Worm (Caenorhabditis elegans) whole organism, L1 larva: ENCODE measurements around the gene C55A6.3.

Experiments used
- C04F5.9 ChIP-seq: sonication (generic microtip); optimal IDR thresholded peaks from 2 replicates; lab custom pipeline; 2016; ENCODE audit warnings: missing genetic modification characterization, missing compliant biosample characterization
- F16B12.6 ChIP-seq: fragments of 150-350 bp; optimal IDR thresholded peaks from 2 replicates; lab custom pipeline; 2014; ENCODE audit warnings: missing biosample characterization, missing genetic modification characterization
- Y116A8C.19 ChIP-seq: sonication (generic microtip); optimal IDR thresholded peaks from 2 replicates; lab custom pipeline; 2016; ENCODE audit warnings: missing compliant biosample characterization, missing genetic modification characterization, borderline replicate concordance
- aha-1 ChIP-seq: fragments of 150-350 bp; optimal IDR thresholded peaks from 2 replicates; lab custom pipeline; 2014; ENCODE audit warnings: missing biosample characterization, missing genetic modification characterization
- alr-1 ChIP-seq: fragments of 200-800 bp; sonication (Bioruptor generic); optimal IDR thresholded peaks from 2 replicates; lab custom pipeline; 2018; ENCODE audit warnings: borderline replicate concordance, mild to moderate bottlenecking, missing genetic modification characterization, missing compliant biosample characterization
- aly-2 ChIP-seq: fragments of 150-350 bp; optimal IDR thresholded peaks from 2 replicates; lab custom pipeline; 2014; ENCODE audit warnings: missing biosample characterization, missing genetic modification characterization
- blmp-1 ChIP-seq: fragments of 150-350 bp; optimal IDR thresholded peaks from 2 replicates; lab custom pipeline; 2014; ENCODE audit warnings: missing biosample characterization, missing genetic modification characterization
- ceh-63 ChIP-seq: fragments of 200-800 bp; sonication (Bioruptor generic); optimal IDR thresholded peaks from 2 replicates; lab custom pipeline; 2018; ENCODE audit warnings: mild to moderate bottlenecking, missing genetic modification characterization, missing compliant biosample characterization
- ceh-82 ChIP-seq, 3 experiments: fragments of 150-350 bp in 1 of 3; sonication (generic microtip) in 2 of 3; optimal IDR thresholded peaks; 2 replicates each; lab custom pipeline; 2014 to 2017; ENCODE audit warnings: missing biosample characterization in 3 of 3, missing genetic modification characterization in 3 of 3
- ceh-88 ChIP-seq: fragments of 200-800 bp; sonication (Bioruptor generic); IDR thresholded peaks from 2 replicates; pipeline ENCODE4 v1.3.6; 2022; ENCODE audit warnings: missing genetic modification characterization, missing compliant biosample characterization
- ceh-90 ChIP-seq: sonication (generic microtip); optimal IDR thresholded peaks from 2 replicates; lab custom pipeline; 2016; ENCODE audit warnings: missing genetic modification characterization, missing compliant biosample characterization
- ces-1 ChIP-seq: fragments of 150-350 bp; optimal IDR thresholded peaks from 2 replicates; lab custom pipeline; 2014; ENCODE audit warnings: missing biosample characterization, missing genetic modification reagents, missing genetic modification characterization
- efl-1 ChIP-seq, 4 experiments: fragments of 150-350 bp; optimal IDR thresholded peaks in 3 of 4; peaks in 1 of 4; 1 replicate in 1 of 4; 2 replicates in 3 of 4; lab custom pipeline; 2014; ENCODE audit warnings: missing biosample characterization in 2 of 4, missing genetic modification characterization in 2 of 4, missing genetic modification reagents in 2 of 4
- efl-3 ChIP-seq: fragments of 200-800 bp; sonication (Bioruptor generic); optimal IDR thresholded peaks from 2 replicates; lab custom pipeline; 2018; ENCODE audit warnings: mild to moderate bottlenecking, missing genetic modification characterization, missing compliant biosample characterization
- fkh-4 ChIP-seq: sonication (generic microtip); optimal IDR thresholded peaks from 2 replicates; lab custom pipeline; 2016; ENCODE audit warnings: missing compliant biosample characterization, missing genetic modification characterization, borderline replicate concordance
- fkh-8 ChIP-seq: sonication (generic microtip); optimal IDR thresholded peaks from 2 replicates; lab custom pipeline; 2016; ENCODE audit warnings: mild to moderate bottlenecking, missing genetic modification characterization, missing compliant biosample characterization
- fos-1 ChIP-seq: fragments of 150-350 bp; optimal IDR thresholded peaks from 2 replicates; lab custom pipeline; 2014; ENCODE audit warnings: missing biosample characterization, missing genetic modification characterization
- hpl-2 ChIP-seq: fragments of 150-350 bp; optimal IDR thresholded peaks from 2 replicates; lab custom pipeline; 2014; ENCODE audit warnings: missing biosample characterization, missing genetic modification reagents, missing genetic modification characterization
- irx-1 ChIP-seq: sonication (generic microtip); optimal IDR thresholded peaks from 2 replicates; lab custom pipeline; 2016; ENCODE audit warnings: missing genetic modification characterization, missing compliant biosample characterization
- jun-1 ChIP-seq: fragments of 150-350 bp; optimal IDR thresholded peaks from 2 replicates; lab custom pipeline; 2014; ENCODE audit warnings: missing biosample characterization, missing genetic modification reagents, missing genetic modification characterization
- lin-14 ChIP-seq: fragments of 200-800 bp; sonication (Bioruptor generic); optimal IDR thresholded peaks from 2 replicates; lab custom pipeline; 2018; ENCODE audit warnings: mild to moderate bottlenecking, missing genetic modification characterization, moderate library complexity, missing compliant biosample characterization
- lin-35 ChIP-seq, 2 experiments: fragments of 150-350 bp; optimal IDR thresholded peaks; 2 replicates each; lab custom pipeline; 2014; ENCODE audit warnings: missing biosample characterization in 2 of 2, missing genetic modification characterization in 2 of 2, missing genetic modification reagents in 2 of 2
- lin-39 ChIP-seq: fragments of 150-350 bp; optimal IDR thresholded peaks from 2 replicates; lab custom pipeline; 2014; ENCODE audit warnings: missing biosample characterization, missing genetic modification reagents, missing genetic modification characterization
- lir-3 ChIP-seq: sonication (generic microtip); optimal IDR thresholded peaks from 2 replicates; lab custom pipeline; 2016; ENCODE audit warnings: mild to moderate bottlenecking, missing genetic modification characterization, moderate library complexity, missing compliant biosample characterization; ENCODE audit not compliant: poor library complexity
- lsy-2 ChIP-seq, 2 experiments: fragments of 150-350 bp; optimal IDR thresholded peaks; 2 replicates each; lab custom pipeline; 2014; ENCODE audit warnings: missing biosample characterization in 2 of 2, missing genetic modification characterization in 2 of 2
- mdl-1 ChIP-seq, 2 experiments: fragments of 150-350 bp; optimal IDR thresholded peaks; 2 replicates each; lab custom pipeline; 2014 to 2017; ENCODE audit warnings: missing biosample characterization in 2 of 2, missing genetic modification characterization in 2 of 2, inconsistent platforms in 1 of 2
- mef-2 ChIP-seq: fragments of 150-350 bp; optimal IDR thresholded peaks from 2 replicates; lab custom pipeline; 2014; ENCODE audit warnings: missing biosample characterization, missing genetic modification characterization
- mep-1 ChIP-seq: fragments of 150-350 bp; optimal IDR thresholded peaks from 2 replicates; lab custom pipeline; 2014; ENCODE audit warnings: missing biosample characterization, missing genetic modification characterization
- nhr-11 ChIP-seq: fragments of 150-350 bp; optimal IDR thresholded peaks from 2 replicates; lab custom pipeline; 2014; ENCODE audit warnings: missing biosample characterization, missing genetic modification characterization
- nhr-12 ChIP-seq: sonication (generic microtip); optimal IDR thresholded peaks from 2 replicates; lab custom pipeline; 2017; ENCODE audit warnings: missing biosample characterization, missing genetic modification characterization
- nhr-20 ChIP-seq: sonication (generic microtip); optimal IDR thresholded peaks from 2 replicates; lab custom pipeline; 2016; ENCODE audit warnings: mild to moderate bottlenecking, missing genetic modification characterization, missing compliant biosample characterization
- nhr-237 ChIP-seq: fragments of 150-350 bp; optimal IDR thresholded peaks from 2 replicates; lab custom pipeline; 2014; ENCODE audit warnings: missing biosample characterization, missing genetic modification characterization
- nhr-47 ChIP-seq: sonication (generic microtip); optimal IDR thresholded peaks from 2 replicates; lab custom pipeline; 2016; ENCODE audit warnings: mild to moderate bottlenecking, missing genetic modification characterization, moderate library complexity, missing compliant biosample characterization
- nhr-71 ChIP-seq: sonication (generic microtip); optimal IDR thresholded peaks from 2 replicates; lab custom pipeline; 2016; ENCODE audit warnings: mild to moderate bottlenecking, missing genetic modification characterization, moderate library complexity, missing compliant biosample characterization
- nhr-77 ChIP-seq: fragments of 150-350 bp; optimal IDR thresholded peaks from 2 replicates; lab custom pipeline; 2014; ENCODE audit warnings: missing biosample characterization, missing genetic modification characterization
- nhr-85 ChIP-seq: sonication (generic microtip); peaks from one replicate; lab custom pipeline; 2016; ENCODE audit warnings: missing genetic modification characterization, inconsistent platforms, missing compliant biosample characterization
- nhr-90 ChIP-seq: sonication (generic microtip); optimal IDR thresholded peaks from 2 replicates; lab custom pipeline; 2016; ENCODE audit warnings: mild to moderate bottlenecking, missing genetic modification characterization, missing compliant biosample characterization; ENCODE audit not compliant: poor library complexity
- pax-3 ChIP-seq: fragments of 200-800 bp; sonication (Bioruptor generic); optimal IDR thresholded peaks from 2 replicates; lab custom pipeline; 2018; ENCODE audit warnings: mild to moderate bottlenecking, missing genetic modification characterization, moderate library complexity, missing compliant biosample characterization
- snpc-4 ChIP-seq: fragments of 150-350 bp; optimal IDR thresholded peaks from 2 replicates; lab custom pipeline; 2014; ENCODE audit warnings: missing biosample characterization, missing genetic modification characterization
- snu-23 ChIP-seq: sonication (generic microtip); optimal IDR thresholded peaks from 2 replicates; lab custom pipeline; 2016; ENCODE audit warnings: missing genetic modification characterization, missing compliant biosample characterization
- sox-4 ChIP-seq: sonication (generic microtip); optimal IDR thresholded peaks from 2 replicates; lab custom pipeline; 2016; ENCODE audit warnings: missing genetic modification characterization, missing compliant biosample characterization
- sup-37 ChIP-seq: fragments of 200-800 bp; sonication (Bioruptor generic); optimal IDR thresholded peaks from 2 replicates; lab custom pipeline; 2018; ENCODE audit warnings: mild to moderate bottlenecking, missing genetic modification characterization, missing compliant biosample characterization
- swsn-7 ChIP-seq: sonication (generic microtip); optimal IDR thresholded peaks from 2 replicates; lab custom pipeline; 2016; ENCODE audit warnings: missing genetic modification characterization, missing compliant biosample characterization
- unc-130 ChIP-seq: fragments of 150-350 bp; optimal IDR thresholded peaks from 2 replicates; lab custom pipeline; 2017; ENCODE audit warnings: missing biosample characterization, missing genetic modification characterization, inconsistent platforms
- unc-30 ChIP-seq: sonication (generic microtip); optimal IDR thresholded peaks from 2 replicates; lab custom pipeline; 2017; ENCODE audit warnings: missing biosample characterization, missing genetic modification characterization
- unc-86 ChIP-seq: sonication (generic microtip); optimal IDR thresholded peaks from 2 replicates; lab custom pipeline; 2016; ENCODE audit warnings: missing genetic modification characterization, missing compliant biosample characterization
- unc-98 ChIP-seq: fragments of 200-800 bp; sonication (Bioruptor generic); IDR thresholded peaks from 2 replicates; pipeline ENCODE4 v1.3.6; 2022; ENCODE audit warnings: missing genetic modification characterization, missing compliant biosample characterization
- vab-15 ChIP-seq: sonication (generic microtip); optimal IDR thresholded peaks from 2 replicates; lab custom pipeline; 2017; ENCODE audit warnings: missing genotype, mild to moderate bottlenecking, missing genetic modification characterization, missing compliant biosample characterization
- zag-1 ChIP-seq: fragments of 150-350 bp; optimal IDR thresholded peaks from 2 replicates; lab custom pipeline; 2014; ENCODE audit warnings: missing biosample characterization, missing genetic modification characterization
- ztf-11 ChIP-seq, 2 experiments: sonication (generic microtip); optimal IDR thresholded peaks; 2 replicates each; lab custom pipeline; 2016 to 2017; ENCODE audit warnings: missing genetic modification characterization in 2 of 2, missing biosample characterization in 1 of 2, missing compliant biosample characterization in 1 of 2
- ztf-4 ChIP-seq: fragments of 150-350 bp; optimal IDR thresholded peaks from 2 replicates; lab custom pipeline; 2014; ENCODE audit warnings: missing biosample characterization, missing genetic modification characterization

Gene C55A6.3

ce11 chrV:11525338-11525737 lies 12.0 kb upstream of the C55A6.3 start:
- TF ChIP-seq efl-1 (optimal IDR thresholded peaks at IDR 0.05; lab: Kevin White, UChicago) (no peak), efl-1 (GFP tag; optimal IDR thresholded peaks at IDR 0.05 in 1 of 2; lab: Kevin White, UChicago) (peak in 1 of 2 experiments; percentile 38), ceh-90 (no peak), nhr-12 (tag; lab: Kevin White, UChicago) (no peak), blmp-1 (peak; percentile 93), vab-15 (tag; lab: Kevin White, UChicago) (no peak), nhr-85 (tag; lab: Kevin White, UChicago) (peak; percentile 25)

DNA sequence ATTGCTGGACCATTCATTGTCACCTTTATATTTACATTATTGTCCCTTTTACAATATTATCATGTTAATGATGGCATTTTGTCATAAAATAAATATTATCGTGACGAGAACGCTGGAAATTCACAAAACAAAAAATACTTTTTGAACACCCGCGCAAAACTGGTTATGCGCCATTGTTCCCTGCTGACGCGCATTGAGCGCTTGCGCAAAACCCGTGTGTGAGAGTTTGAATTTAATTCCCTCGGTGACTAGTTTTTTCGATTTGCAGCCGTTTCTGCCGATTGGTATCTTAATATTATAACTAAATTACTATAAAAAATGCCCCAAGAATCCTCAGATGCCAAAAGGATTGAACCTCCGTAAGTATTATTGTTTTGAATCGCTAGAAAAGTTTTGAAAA lies 8.1 kb upstream of the C55A6.3 start, which contains the start of gene pafo-1:
pafo-1 (plus strand) TSS at position 256 of the 400 bp plus-strand sequence.
- TF ChIP-seq lir-3 (tag; lab: Kevin White, UChicago) (peak; percentile 68), fkh-8 (tag; lab: Kevin White, UChicago) (peak; percentile 79), sox-4 (tag; lab: Kevin White, UChicago) (peak; percentile 81), nhr-85 (tag; lab: Kevin White, UChicago) (peak; percentile 97), ceh-63 (GFP tag; lab: Kevin White, UChicago) (no peak), efl-3 (GFP tag; lab: Kevin White, UChicago) (peak; percentile 47), mef-2 (tag; lab: Kevin White, UChicago) (peak; percentile 65), hpl-2 (GFP tag; lab: Kevin White, UChicago) (no peak), fkh-4 (tag; lab: Kevin White, UChicago) (peak; percentile 28), nhr-20 (tag; lab: Kevin White, UChicago) (peak; percentile 92), F16B12.6 (tag; lab: Kevin White, UChicago) (peak; percentile 67), pax-3 (tag; lab: Kevin White, UChicago) (peak; percentile 62), ceh-88 (peak; percentile 20; the same call in 1 of the 2 replicates), zag-1 (no peak), unc-98 (no peak), nhr-47 (tag; lab: Kevin White, UChicago) (peak; percentile 95), lsy-2 (tag; optimal IDR thresholded peaks at IDR 0.05; lab: Kevin White, UChicago) (peak; percentile 91 to 92), nhr-237 (tag; lab: Kevin White, UChicago) (peak; percentile 35), blmp-1 (peak; percentile 84), jun-1 (peak; percentile 88), lin-39 (tag; lab: Kevin White, UChicago) (peak; percentile 91), swsn-7 (peak; percentile 90), ceh-90 (peak; percentile 36), ztf-11 (tag; optimal IDR thresholded peaks at IDR 0.05; lab: Kevin White, UChicago) (peak in 1 of 2 experiments; percentile 79), snu-23 (GFP tag; lab: Kevin White, UChicago) (peak; percentile 92), nhr-77 (tag; lab: Kevin White, UChicago) (peak; percentile 60), alr-1 (no peak), aly-2 (peak; percentile 87), lin-14 (GFP tag; lab: Kevin White, UChicago) (peak; percentile 84), Y116A8C.19 (tag; lab: Kevin White, UChicago) (no peak), lin-35 (GFP tag; optimal IDR thresholded peaks at IDR 0.05; lab: Kevin White, UChicago) (peak; percentile 99), nhr-11 (tag; lab: Kevin White, UChicago) (peak; percentile 81), aha-1 (peak; percentile 56), ztf-4 (tag; lab: Kevin White, UChicago) (peak; percentile 49), snpc-4 (tag; lab: Kevin White, UChicago) (peak; percentile 83), unc-86 (tag; lab: Kevin White, UChicago) (peak; percentile 89), ces-1 (GFP tag; lab: Kevin White, UChicago) (no peak), nhr-71 (tag; lab: Kevin White, UChicago) (peak; percentile 95), ceh-82 (tag; optimal IDR thresholded peaks at IDR 0.05; lab: Kevin White, UChicago) (peak; percentile 80 to 93 (median 92)), unc-30 (no peak), mep-1 (peak; percentile 95), mdl-1 (tag; optimal IDR thresholded peaks at IDR 0.05; lab: Kevin White, UChicago) (peak in 1 of 2 experiments; percentile 78), nhr-90 (tag; lab: Kevin White, UChicago) (peak; percentile 93), C04F5.9 (tag; lab: Kevin White, UChicago) (peak; percentile 58), unc-130 (tag; lab: Kevin White, UChicago) (peak; percentile 91), sup-37 (peak; percentile 79), fos-1 (tag; lab: Kevin White, UChicago) (peak; percentile 84), irx-1 (tag; lab: Kevin White, UChicago) (peak; percentile 85)
